Fruit fly (Drosophila melanogaster) whole organism, embryonic: ENCODE data around the gene Cpr5C.

Source experiments
- Atf3 ChIP-seq: fragments of 200-800 bp; sonication (Bioruptor generic); optimal IDR thresholded peaks from 3 replicates; lab custom pipeline; 2016; ENCODE audit warnings: missing biosample characterization, missing genetic modification characterization
- Bgb ChIP-seq: fragments of 200-800 bp; sonication (Bioruptor generic); IDR thresholded peaks from 2 replicates; pipeline ENCODE4 v1.3.6; 2022; ENCODE audit warnings: missing biosample characterization, missing genetic modification characterization; ENCODE audit not compliant: partially characterized antibody
- BtbVII ChIP-seq: fragments of 200-800 bp; sonication (Bioruptor generic); optimal IDR thresholded peaks from 3 replicates; lab custom pipeline; 2017; ENCODE audit warnings: missing biosample characterization, mild to moderate bottlenecking, missing genetic modification characterization
- CG1024 ChIP-seq: fragments of 200-800 bp; sonication (Bioruptor generic); IDR thresholded peaks from 2 replicates; pipeline ENCODE4 v1.3.6; 2022; ENCODE audit warnings: missing biosample characterization, missing genetic modification characterization
- CG10565 ChIP-seq: fragments of 200-800 bp; sonication (Bioruptor generic); optimal IDR thresholded peaks from 3 replicates; lab custom pipeline; 2016; ENCODE audit warnings: missing biosample characterization, mild to moderate bottlenecking, missing genetic modification characterization
- CG11723 ChIP-seq: fragments of 200-800 bp; sonication (Bioruptor generic); optimal IDR thresholded peaks from 2 replicates; lab custom pipeline; 2017; ENCODE audit warnings: missing biosample characterization, mild to moderate bottlenecking, missing genetic modification characterization
- CG12155 ChIP-seq: fragments of 200-800 bp; sonication (Bioruptor generic); optimal IDR thresholded peaks from 3 replicates; lab custom pipeline; 2016; ENCODE audit warnings: missing biosample characterization, missing genetic modification characterization
- CG12219 ChIP-seq: fragments of 200-800 bp; sonication (Bioruptor generic); optimal IDR thresholded peaks from 3 replicates; lab custom pipeline; 2018; ENCODE audit warnings: missing biosample characterization, mild to moderate bottlenecking, missing genetic modification characterization
- CG12391 ChIP-seq: fragments of 200-800 bp; sonication (Bioruptor generic); optimal IDR thresholded peaks from 3 replicates; lab custom pipeline; 2018; ENCODE audit warnings: missing biosample characterization, mild to moderate bottlenecking, missing genetic modification characterization, moderate library complexity
- CG13424 ChIP-seq: fragments of 200-800 bp; sonication (Bioruptor generic); optimal IDR thresholded peaks from 2 replicates; lab custom pipeline; 2019; ENCODE audit warnings: missing biosample characterization, mild to moderate bottlenecking, missing genetic modification characterization, moderate library complexity
- CG13894 ChIP-seq: fragments of 200-800 bp; sonication (Bioruptor generic); optimal IDR thresholded peaks from 3 replicates; lab custom pipeline; 2018; ENCODE audit warnings: missing biosample characterization, mild to moderate bottlenecking, missing genetic modification characterization, moderate library complexity
- CG2199 ChIP-seq: fragments of 200-800 bp; sonication (Bioruptor generic); IDR thresholded peaks from 3 replicates; pipeline ENCODE4 v1.3.6; 2022; ENCODE audit warnings: missing biosample characterization, missing genetic modification characterization
- CG2202 ChIP-seq: fragments of 200-800 bp; sonication (Bioruptor generic); optimal IDR thresholded peaks from 2 replicates; lab custom pipeline; 2018; ENCODE audit warnings: missing biosample characterization, mild to moderate bottlenecking, missing genetic modification characterization
- CG42726 ChIP-seq: fragments of 200-800 bp; sonication (Bioruptor generic); IDR thresholded peaks from 2 replicates; pipeline ENCODE4 v1.3.6; 2022; ENCODE audit warnings: missing biosample characterization, missing genetic modification characterization; ENCODE audit not compliant: partially characterized antibody
- CG5953 ChIP-seq: fragments of 200-800 bp; sonication (Bioruptor generic); IDR thresholded peaks from 2 replicates; pipeline ENCODE4 v1.3.6; 2022; ENCODE audit warnings: missing biosample characterization, missing genetic modification characterization
- CG9817 ChIP-seq: fragments of 200-800 bp; sonication (Bioruptor generic); optimal IDR thresholded peaks from 2 replicates; lab custom pipeline; 2018; ENCODE audit warnings: missing biosample characterization, mild to moderate bottlenecking, missing genetic modification characterization, moderate library complexity
- Camta ChIP-seq: fragments of 200-800 bp; sonication (Bioruptor generic); optimal IDR thresholded peaks from 2 replicates; lab custom pipeline; 2016; ENCODE audit warnings: missing biosample characterization, missing genetic modification characterization
- Dad ChIP-seq: fragments of 200-800 bp; sonication (Bioruptor generic); optimal IDR thresholded peaks from 3 replicates; lab custom pipeline; 2016; ENCODE audit warnings: missing biosample characterization, missing genetic modification characterization
- HLH3B ChIP-seq: fragments of 200-800 bp; sonication (Bioruptor generic); IDR thresholded peaks from 2 replicates; pipeline ENCODE4 v1.3.6; 2022; ENCODE audit warnings: missing biosample characterization, missing genetic modification characterization
- Lhr ChIP-seq: fragments of 200-800 bp; sonication (Bioruptor generic); optimal IDR thresholded peaks from 3 replicates; lab custom pipeline; 2017; ENCODE audit warnings: mild to moderate bottlenecking, missing biosample characterization, missing genetic modification reagents, missing genetic modification characterization
- Mes4 ChIP-seq: fragments of 200-800 bp; sonication (Bioruptor generic); optimal IDR thresholded peaks from 2 replicates; lab custom pipeline; 2016; ENCODE audit warnings: missing biosample characterization, missing genetic modification characterization
- NK7.1 ChIP-seq: fragments of 200-800 bp; sonication (Bioruptor generic); optimal IDR thresholded peaks from 3 replicates; lab custom pipeline; 2016; ENCODE audit warnings: missing biosample characterization, missing genetic modification characterization
- Scr ChIP-seq: fragments of 200-800 bp; sonication (Bioruptor generic); IDR thresholded peaks from 2 replicates; pipeline ENCODE4 v1.3.6; 2022; ENCODE audit warnings: missing biosample characterization, missing genetic modification characterization; ENCODE audit not compliant: partially characterized antibody
- Sry-β ChIP-seq: fragments of 200-800 bp; sonication (Bioruptor generic); optimal IDR thresholded peaks from 2 replicates; lab custom pipeline; 2018; ENCODE audit warnings: missing biosample characterization, mild to moderate bottlenecking, missing genetic modification characterization, moderate library complexity
- Sry-δ ChIP-seq: fragments of 200-800 bp; sonication (Bioruptor generic); optimal IDR thresholded peaks from 2 replicates; lab custom pipeline; 2016; ENCODE audit warnings: missing biosample characterization, missing genetic modification characterization
- al ChIP-seq: fragments of 200-800 bp; sonication (Bioruptor generic); IDR thresholded peaks from 2 replicates; pipeline ENCODE4 v1.3.6; 2022; ENCODE audit warnings: missing biosample characterization, missing genetic modification characterization
- ara ChIP-seq: fragments of 200-800 bp; sonication (Bioruptor generic); IDR thresholded peaks from 2 replicates; pipeline ENCODE4 v1.3.6; 2022; ENCODE audit warnings: missing biosample characterization, missing genetic modification characterization
- bbx ChIP-seq: fragments of 200-800 bp; sonication (Bioruptor generic); IDR thresholded peaks from 2 replicates; pipeline ENCODE4 v1.3.6; 2022; ENCODE audit warnings: missing biosample characterization, missing genetic modification characterization; ENCODE audit not compliant: partially characterized antibody
- bcd ChIP-seq: fragments of 200-800 bp; sonication (Bioruptor generic); optimal IDR thresholded peaks from 2 replicates; lab custom pipeline; 2017; ENCODE audit warnings: missing biosample characterization, mild to moderate bottlenecking, missing genetic modification characterization
- br ChIP-seq: fragments of >200 bp; optimal IDR thresholded peaks from 2 replicates; lab custom pipeline; 2017
- ewg ChIP-seq: fragments of 200-800 bp; sonication (Bioruptor generic); optimal IDR thresholded peaks from 3 replicates; lab custom pipeline; 2017; ENCODE audit warnings: mild to moderate bottlenecking, missing biosample characterization, missing genetic modification reagents, missing genetic modification characterization
- ftz-f1 ChIP-seq: fragments of 200-800 bp; sonication (Bioruptor generic); optimal IDR thresholded peaks from 2 replicates; lab custom pipeline; 2016; ENCODE audit warnings: missing biosample characterization, missing genetic modification characterization
- gce ChIP-seq: fragments of 200-800 bp; sonication (Bioruptor generic); IDR thresholded peaks from 3 replicates; pipeline ENCODE4 v1.3.6; 2022; ENCODE audit warnings: missing biosample characterization, missing genetic modification characterization
- jigr1 ChIP-seq: fragments of 200-800 bp; sonication (Bioruptor generic); IDR thresholded peaks from 3 replicates; pipeline ENCODE4 v1.3.6; 2022; ENCODE audit warnings: missing biosample characterization, missing genetic modification characterization
- lab ChIP-seq: fragments of 200-800 bp; sonication (Bioruptor generic); optimal IDR thresholded peaks from 3 replicates; lab custom pipeline; 2017; ENCODE audit warnings: missing biosample characterization, missing genetic modification characterization, mild to moderate bottlenecking, moderate library complexity, missing genetic modification reagents
- nmo ChIP-seq: fragments of 200-800 bp; sonication (Bioruptor generic); optimal IDR thresholded peaks from 2 replicates; lab custom pipeline; 2018; ENCODE audit warnings: missing biosample characterization, mild to moderate bottlenecking, missing genetic modification characterization, moderate library complexity
- nom ChIP-seq: fragments of 200-800 bp; sonication (Bioruptor generic); optimal IDR thresholded peaks from 2 replicates; lab custom pipeline; 2017; ENCODE audit warnings: missing biosample characterization, missing genetic modification characterization, mild to moderate bottlenecking, moderate library complexity, missing genetic modification reagents
- otp ChIP-seq: fragments of 200-800 bp; sonication (Bioruptor generic); IDR thresholded peaks from 3 replicates; pipeline ENCODE4, ENCODE4 v1.3.6; 2022; ENCODE audit warnings: missing biosample characterization, missing genetic modification characterization
- pan ChIP-seq, 4 experiments: fragments of >200 bp in 3 of 4; fragments of 200-800 bp in 1 of 4; sonication (Bioruptor generic) in 1 of 4; optimal IDR thresholded peaks in 3 of 4; IDR thresholded peaks in 1 of 4; 2 replicates each; pipeline versions ENCODE4 v1.3.6 to Lab custom; 2017 to 2022; ENCODE audit warnings: missing biosample characterization in 2 of 4, missing genetic modification characterization in 2 of 4, mixed read lengths in 1 of 4
- pita ChIP-seq: fragments of 200-800 bp; sonication (Bioruptor generic); optimal IDR thresholded peaks from 2 replicates; lab custom pipeline; 2017; ENCODE audit warnings: missing biosample characterization, mild to moderate bottlenecking, missing genetic modification characterization
- slou ChIP-seq: fragments of 200-800 bp; sonication (Bioruptor generic); optimal IDR thresholded peaks from 3 replicates; lab custom pipeline; 2016; ENCODE audit warnings: missing biosample characterization, missing genetic modification characterization
- stwl ChIP-seq: fragments of 200-800 bp; sonication (Bioruptor generic); optimal IDR thresholded peaks from 3 replicates; lab custom pipeline; 2018; ENCODE audit warnings: missing biosample characterization, mild to moderate bottlenecking, missing genetic modification characterization, moderate library complexity
- sug ChIP-seq: fragments of 200-800 bp; optimal IDR thresholded peaks from 2 replicates; lab custom pipeline; 2019; ENCODE audit warnings: missing biosample characterization, mild to moderate bottlenecking, missing genetic modification characterization, moderate library complexity
- tna ChIP-seq: fragments of 200-800 bp; sonication (Bioruptor generic); IDR thresholded peaks from 2 replicates; pipeline ENCODE4 v1.3.6; 2022; ENCODE audit warnings: missing biosample characterization, missing genetic modification characterization; ENCODE audit not compliant: partially characterized antibody
- vfl ChIP-seq: fragments of 200-800 bp; sonication (Bioruptor generic); optimal IDR thresholded peaks from 2 replicates; lab custom pipeline; 2016; ENCODE audit warnings: missing biosample characterization, missing genetic modification characterization
- vnd ChIP-seq: fragments of 200-800 bp; sonication (Bioruptor generic); IDR thresholded peaks from 3 replicates; pipeline ENCODE4 v1.3.6; 2022; ENCODE audit warnings: missing biosample characterization, missing genetic modification characterization; ENCODE audit not compliant: partially characterized antibody
- wek ChIP-seq: fragments of 200-800 bp; sonication (Bioruptor generic); optimal IDR thresholded peaks from 3 replicates; lab custom pipeline; 2018; ENCODE audit warnings: missing biosample characterization, mild to moderate bottlenecking, missing genetic modification characterization, moderate library complexity

Cpr5C gene

DNA sequence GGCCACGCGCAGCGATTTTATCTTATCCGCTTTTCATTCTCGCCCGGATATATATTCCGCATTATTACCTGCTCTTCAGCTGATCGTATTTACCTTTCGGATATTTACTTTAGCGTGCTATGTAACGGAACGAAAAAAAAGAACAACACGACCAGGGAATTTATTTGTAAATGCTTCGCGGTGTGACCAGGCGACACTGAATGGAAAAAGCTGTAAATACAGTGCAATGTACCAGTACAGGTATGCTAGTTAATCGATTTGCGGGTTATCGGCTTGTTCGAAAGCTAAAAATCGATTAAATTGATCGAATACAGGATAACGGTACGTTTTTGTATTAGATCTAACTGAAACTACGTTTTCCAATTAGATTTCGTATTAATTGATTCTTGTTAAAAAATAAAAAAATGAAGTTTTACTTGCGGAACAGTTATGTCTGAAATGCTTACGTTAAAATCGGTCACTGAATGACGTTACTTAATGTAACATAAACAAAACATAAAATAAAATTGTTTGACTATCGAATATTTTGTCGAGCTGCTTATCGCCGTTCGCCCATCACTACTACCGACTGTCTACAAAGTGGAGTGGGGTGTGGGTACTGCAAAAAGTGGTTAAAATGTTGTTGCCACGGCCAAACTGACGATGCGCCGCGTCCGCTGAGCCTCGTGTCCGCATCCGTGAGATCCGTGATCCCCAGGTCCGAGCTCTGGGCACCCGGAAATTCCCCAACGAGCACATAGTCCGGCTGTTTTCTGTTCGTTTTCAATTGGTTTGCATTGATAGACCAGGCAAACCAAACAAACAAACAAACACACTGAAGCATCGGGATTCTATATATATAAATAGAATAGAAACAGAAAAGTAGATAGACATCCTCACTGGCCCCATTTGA lies 40.2 kb upstream of the Cpr5C start, which contains the start of the genes MAPk-Ak2 and CG42699 (continued):
- TF ChIP-seq nmo (GFP tag; lab: Kevin White, UChicago), result peak; percentile 46
- TF ChIP-seq CG13424 (tag; lab: Kevin White, UChicago), result peak; percentile 71
- TF ChIP-seq vnd (GFP tag; lab: Robert Waterston, UW), result peak; percentile 60
- peak; percentile 43 for TF ChIP-seq CG12391
- peak; percentile 66 for TF ChIP-seq Scr
- peak; percentile 77 for TF ChIP-seq CG5953
- TF ChIP-seq tna (GFP tag; lab: Robert Waterston, UW), result peak; percentile 68
- TF ChIP-seq Lhr (GFP tag; lab: Kevin White, UChicago), result peak; percentile 71
- peak; percentile 87 for TF ChIP-seq Sry-δ (GFP tag; lab: Kevin White, UChicago)
- TF ChIP-seq bbx (GFP tag; lab: Robert Waterston, UW), result peak; percentile 70
- no peak for TF ChIP-seq br (lab: Kevin White, UChicago)
- peak; percentile 71 for TF ChIP-seq ewg (GFP tag; lab: Kevin White, UChicago)
- TF ChIP-seq CG10565 (GFP tag; lab: Kevin White, UChicago), result no peak
- peak; percentile 62 for TF ChIP-seq Camta (GFP tag; lab: Kevin White, UChicago)
- TF ChIP-seq CG13894 (tag; lab: Kevin White, UChicago), result peak; percentile 90
- TF ChIP-seq Mes4, result peak; percentile 76
- TF ChIP-seq al (GFP tag; lab: Robert Waterston, UW), result no peak
- TF ChIP-seq lab (GFP tag; lab: Kevin White, UChicago), result peak; percentile 92
- TF ChIP-seq CG12155 (GFP tag; lab: Kevin White, UChicago), result peak; percentile 62
- TF ChIP-seq CG9817 (tag; lab: Kevin White, UChicago), result peak; percentile 47
- peak; percentile 62 for TF ChIP-seq CG12219 (GFP tag; lab: Kevin White, UChicago)
- peak; percentile 50 for TF ChIP-seq slou (GFP tag; lab: Kevin White, UChicago)
- peak; percentile 79 for TF ChIP-seq CG2202 (tag; lab: Kevin White, UChicago)
- TF ChIP-seq NK7.1 (GFP tag; lab: Kevin White, UChicago), result peak; percentile 65
- no peak for TF ChIP-seq CG2199 (GFP tag; lab: Robert Waterston, UW)
- TF ChIP-seq jigr1 (GFP tag; lab: Robert Waterston, UW), result no peak
- no peak for TF ChIP-seq CG42726 (GFP tag; lab: Robert Waterston, UW)
- TF ChIP-seq pan (optimal IDR thresholded peaks at IDR 0.05; lab: Kevin White, UChicago), result no peak
- TF ChIP-seq pan (GFP tag; optimal IDR thresholded peaks at IDR 0.05 in 1 of 2, IDR thresholded peaks at IDR 0.05 in 1 of 2), result peak in 1 of 2 experiments; percentile 69
- peak; percentile 83 for TF ChIP-seq BtbVII (GFP tag; lab: Kevin White, UChicago)
- TF ChIP-seq Sry-β (GFP tag; lab: Kevin White, UChicago), result peak; percentile 47
- TF ChIP-seq ftz-f1, result no peak
- TF ChIP-seq Dad (GFP tag; lab: Kevin White, UChicago), result peak; percentile 70
- TF ChIP-seq otp, result peak; percentile 76; the same call in 1 of the 3 replicates
- TF ChIP-seq stwl, result peak; percentile 63
- TF ChIP-seq wek (GFP tag; lab: Kevin White, UChicago), result peak; percentile 88
- TF ChIP-seq ara (GFP tag; lab: Robert Waterston, UW), result peak; percentile 71
- TF ChIP-seq pita (GFP tag; lab: Kevin White, UChicago), result no peak
- peak; percentile 48 for TF ChIP-seq vfl
- peak; percentile 72 for TF ChIP-seq bcd (GFP tag; lab: Kevin White, UChicago)
- peak; percentile 53; the same call in 1 of the 2 replicates for TF ChIP-seq CG1024 (GFP tag; lab: Robert Waterston, UW)
- peak; percentile 70; the same call in 1 of the 2 replicates for TF ChIP-seq HLH3B
- peak; percentile 71 for TF ChIP-seq CG11723
- peak; percentile 80 for TF ChIP-seq nom (GFP tag; lab: Kevin White, UChicago)
- TF ChIP-seq gce (GFP tag; lab: Robert Waterston, UW), result peak; percentile 80
- peak; percentile 76 for TF ChIP-seq sug (tag; lab: Kevin White, UChicago)
- peak; percentile 72 for TF ChIP-seq Bgb (GFP tag; lab: Robert Waterston, UW)
- TF ChIP-seq Atf3 (GFP tag; lab: Kevin White, UChicago), result peak; percentile 73
